Fruit fly (Drosophila melanogaster): Measurements from ENCODE around the gene Toll-6.
A peak's percentile ranks its signal among the peaks of the same experiment; 100 is the strongest.

Toll-6 gene

dm6 chr3L:15321001-15321438 lies 15.5 kb upstream of the Toll-6 start (continued):
- TF ChIP-seq slp2 (GFP tag; optimal IDR thresholded peaks at IDR 0.05) (no peak), usp (GFP tag; optimal IDR thresholded peaks at IDR 0.05) (no peak), ATbp (GFP tag; optimal IDR thresholded peaks at IDR 0.05) (no peak), Stat92E (GFP tag; optimal IDR thresholded peaks at IDR 0.05) (no peak), CG11560 (tag; IDR thresholded peaks at IDR 0.05) (no peak), Sry-δ (GFP tag; optimal IDR thresholded peaks at IDR 0.05) (no peak), CG15514 (GFP tag; optimal IDR thresholded peaks at IDR 0.05) (no peak), CG9932 (GFP tag; IDR thresholded peaks at IDR 0.05) (no peak), CG8290 (GFP tag; optimal IDR thresholded peaks at IDR 0.05) (peak; percentile 7), CG8290 (tag; optimal IDR thresholded peaks at IDR 0.05) (no peak), ssp (GFP tag; IDR thresholded peaks at IDR 0.05) (no peak), CG3726 (GFP tag; IDR thresholded peaks at IDR 0.05) (no peak), mld (GFP tag; IDR thresholded peaks at IDR 0.05; ENCODE audit: partially characterized antibody) (no peak), H15 (GFP tag; IDR thresholded peaks at IDR 0.05) (no peak), sob (GFP tag; IDR thresholded peaks at IDR 0.05) (no peak), CG10274 (GFP tag; optimal IDR thresholded peaks at IDR 0.05) (no peak), CG30403 (GFP tag; optimal IDR thresholded peaks at IDR 0.05) (no peak), CG2712 (tag; optimal IDR thresholded peaks at IDR 0.05) (peak; percentile 90), B-H1 (GFP tag; IDR thresholded peaks at IDR 0.05) (no peak), gsb-n (tag; optimal IDR thresholded peaks at IDR 0.05) (peak; percentile 88), wek (GFP tag; optimal IDR thresholded peaks at IDR 0.05) (no peak), CG8765 (GFP tag; IDR thresholded peaks at IDR 0.05) (peak; percentile 34; the same call in 1 of the 2 replicates), CG13624 (GFP tag; optimal IDR thresholded peaks at IDR 0.05) (no peak), CG7963 (GFP tag; IDR thresholded peaks at IDR 0.05; ENCODE audit: partially characterized antibody) (no peak), chif (GFP tag; optimal IDR thresholded peaks at IDR 0.05) (peak; percentile 6 to 53), CG9797 (GFP tag; optimal IDR thresholded peaks at IDR 0.05) (no peak), CG31365 (tag; optimal IDR thresholded peaks at IDR 0.05) (no peak), Rfx (GFP tag; IDR thresholded peaks at IDR 0.05) (no peak), Mrtf (GFP tag; IDR thresholded peaks at IDR 0.05) (no peak), zfh1 (GFP tag; IDR thresholded peaks at IDR 0.05) (peak; percentile 63; the same call in 2 of the 3 replicates), CG17912 (GFP tag; optimal IDR thresholded peaks at IDR 0.05) (no peak), CG34376 (GFP tag; optimal IDR thresholded peaks at IDR 0.05) (no peak), ro (GFP tag; IDR thresholded peaks at IDR 0.05) (no peak), CG10654 (GFP tag; optimal IDR thresholded peaks at IDR 0.05) (no peak), CG15479 (GFP tag; optimal IDR thresholded peaks at IDR 0.05) (peak; percentile 5), Hey (tag; optimal IDR thresholded peaks at IDR 0.05) (no peak), sc (optimal IDR thresholded peaks at IDR 0.05) (no peak), sc (GFP tag; optimal IDR thresholded peaks at IDR 0.05) (no peak), br (optimal IDR thresholded peaks at IDR 0.05) (no peak), Opbp (GFP tag; IDR thresholded peaks at IDR 0.05; ENCODE audit: partially characterized antibody) (no peak), sima (GFP tag; optimal IDR thresholded peaks at IDR 0.05) (no peak), tup (GFP tag; optimal IDR thresholded peaks at IDR 0.05) (no peak), CG32767 (GFP tag; IDR thresholded peaks at IDR 0.05) (no peak), HmgD (GFP tag; optimal IDR thresholded peaks at IDR 0.05) (no peak), CG17568 (GFP tag; optimal IDR thresholded peaks at IDR 0.05) (no peak), row (GFP tag; IDR thresholded peaks at IDR 0.05) (peak; percentile 62), Deaf1 (tag; optimal IDR thresholded peaks at IDR 0.05) (no peak), vvl (GFP tag; IDR thresholded peaks at IDR 0.05) (no peak), CG3065 (GFP tag; optimal IDR thresholded peaks at IDR 0.05) (no peak), slbo (GFP tag; IDR thresholded peaks at IDR 0.05) (no peak), CG12659 (GFP tag; optimal IDR thresholded peaks at IDR 0.05) (no peak), amos (GFP tag; IDR thresholded peaks at IDR 0.05; ENCODE audit: partially characterized antibody) (no peak), CG11696 (GFP tag; IDR thresholded peaks at IDR 0.05) (no peak)

Measured in whole organism, embryonic.